Fruit fly (Drosophila melanogaster): ENCODE measurements around the gene CG9743.

CG9743 gene

DNA sequence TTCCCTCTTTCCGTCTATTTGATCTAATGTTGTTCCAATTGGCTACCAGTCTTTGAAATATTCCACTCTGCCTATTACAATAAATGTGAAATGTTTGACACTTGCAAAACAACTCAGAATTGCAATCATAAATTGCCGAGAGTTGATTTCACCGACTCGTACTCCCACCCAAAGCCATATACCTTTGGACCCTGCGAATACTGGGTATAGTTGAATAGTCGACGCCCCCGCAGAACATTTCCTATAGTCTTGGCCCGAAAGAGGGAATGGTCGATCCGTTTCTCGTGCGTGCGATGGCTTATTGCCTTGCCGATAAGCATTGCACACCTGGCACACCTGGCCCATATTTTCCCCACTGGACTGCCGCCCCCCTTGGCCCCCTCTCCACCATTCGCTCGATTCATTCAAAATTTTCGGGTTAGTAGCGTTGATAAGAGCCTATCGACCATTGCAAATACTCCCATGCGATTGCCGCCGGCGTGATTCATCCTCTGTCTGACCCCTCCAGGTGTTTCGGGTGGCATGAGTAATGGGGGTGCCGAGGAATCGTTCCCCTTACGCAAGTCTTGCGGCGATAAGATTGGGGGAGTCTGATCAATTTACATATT, 2.6 kb downstream of the CG9743 start (continued):
- TF ChIP-seq CG5180 (GFP tag; optimal IDR thresholded peaks at IDR 0.05) (no peak), crp (GFP tag; optimal IDR thresholded peaks at IDR 0.05) (no peak), CG15601 (tag; optimal IDR thresholded peaks at IDR 0.05) (no peak), Med (GFP tag) (peak; percentile 78), unc-4 (GFP tag; IDR thresholded peaks at IDR 0.05; ENCODE audit: partially characterized antibody) (no peak), trem (tag; optimal IDR thresholded peaks at IDR 0.05) (no peak), Sry-δ (GFP tag; optimal IDR thresholded peaks at IDR 0.05) (no peak), fd3F (GFP tag; optimal IDR thresholded peaks at IDR 0.05) (no peak), CG17186 (GFP tag; optimal IDR thresholded peaks at IDR 0.05) (no peak), CG13123 (GFP tag; optimal IDR thresholded peaks at IDR 0.05) (no peak), NK7.1 (GFP tag; optimal IDR thresholded peaks at IDR 0.05) (no peak), CG11504 (tag; optimal IDR thresholded peaks at IDR 0.05) (peak; percentile 36), vvl (GFP tag; IDR thresholded peaks at IDR 0.05) (peak; percentile 21; the same call in 1 of the 2 replicates), wek (GFP tag; optimal IDR thresholded peaks at IDR 0.05) (no peak), gcm (GFP tag; optimal IDR thresholded peaks at IDR 0.05) (no peak), peb (GFP tag; IDR thresholded peaks at IDR 0.05) (no peak), Taf1 (GFP tag; IDR thresholded peaks at IDR 0.05) (0 out of 2 replicates have a peak, but pooled peaks have one; percentile 41), jumu (GFP tag; optimal IDR thresholded peaks at IDR 0.05) (no peak), vnd (GFP tag; IDR thresholded peaks at IDR 0.05; ENCODE audit: partially characterized antibody) (no peak), HLHmδ (GFP tag; optimal IDR thresholded peaks at IDR 0.05) (no peak), PHDP (tag; optimal IDR thresholded peaks at IDR 0.05) (no peak), dysf (GFP tag; IDR thresholded peaks at IDR 0.05) (peak; percentile 64), eve (GFP tag; optimal IDR thresholded peaks at IDR 0.05) (no peak), HmgZ (tag; optimal IDR thresholded peaks at IDR 0.05) (no peak), Bteb2 (GFP tag; optimal IDR thresholded peaks at IDR 0.05) (peak; percentile 21), ATbp (GFP tag; optimal IDR thresholded peaks at IDR 0.05) (peak; percentile 17), CG12236 (GFP tag; optimal IDR thresholded peaks at IDR 0.05) (no peak), bcd (GFP tag; optimal IDR thresholded peaks at IDR 0.05) (no peak), ewg (GFP tag; optimal IDR thresholded peaks at IDR 0.05) (no peak), Opbp (GFP tag; IDR thresholded peaks at IDR 0.05; ENCODE audit: partially characterized antibody) (no peak), CG10543 (GFP tag; optimal IDR thresholded peaks at IDR 0.05) (peak; percentile 52), CG13894 (tag; optimal IDR thresholded peaks at IDR 0.05) (no peak), ci (GFP tag; IDR thresholded peaks at IDR 0.05) (0 out of 3 replicates have a peak, but pooled peaks have one; percentile 30), en (GFP tag; optimal IDR thresholded peaks at IDR 0.05) (no peak), jigr1 (GFP tag; IDR thresholded peaks at IDR 0.05) (no peak), D (optimal IDR thresholded peaks at IDR 0.05) (no peak), D (GFP tag; optimal IDR thresholded peaks at IDR 0.05) (no peak), dmrt11E (tag; optimal IDR thresholded peaks at IDR 0.05) (no peak), lov (optimal IDR thresholded peaks at IDR 0.05) (no peak), lov (GFP tag; IDR thresholded peaks at IDR 0.05) (no peak), jing (GFP tag; optimal IDR thresholded peaks at IDR 0.05) (no peak), CG16813 (GFP tag; IDR thresholded peaks at IDR 0.05; ENCODE audit: partially characterized antibody) (no peak), CG3407 (GFP tag; optimal IDR thresholded peaks at IDR 0.05) (no peak), HmgD (GFP tag; optimal IDR thresholded peaks at IDR 0.05) (no peak), CG30020 (tag; optimal IDR thresholded peaks at IDR 0.05) (no peak), unpg (GFP tag; optimal IDR thresholded peaks at IDR 0.05) (no peak), Doc3 (GFP tag; IDR thresholded peaks at IDR 0.05; ENCODE audit: partially characterized antibody) (no peak), Usf (GFP tag; optimal IDR thresholded peaks at IDR 0.05) (no peak), CG3847 (GFP tag; IDR thresholded peaks at IDR 0.05) (peak; percentile 44), cad (GFP tag; optimal IDR thresholded peaks at IDR 0.05) (no peak)

Measured in whole organism, embryonic.